Fruit fly (Drosophila melanogaster) whole organism, embryonic: ENCODE results near the gene ct.

ENCODE experiments used
- B-H2 ChIP-seq: fragments of 200-800 bp; sonication (Bioruptor generic); optimal IDR thresholded peaks from 2 replicates; lab custom pipeline; 2018; ENCODE audit warnings: missing biosample characterization, mild to moderate bottlenecking, missing genetic modification characterization
- Bdp1 ChIP-seq: fragments of 200-800 bp; sonication (Bioruptor generic); optimal IDR thresholded peaks from 3 replicates; lab custom pipeline; 2016; ENCODE audit warnings: missing biosample characterization, missing genetic modification characterization
- CG10366 ChIP-seq: fragments of 200-800 bp; sonication (Bioruptor generic); IDR thresholded peaks from 2 replicates; pipeline ENCODE4 v1.3.6; 2022; ENCODE audit warnings: missing biosample characterization, missing genetic modification characterization
- CG12744 ChIP-seq: fragments of 200-800 bp; sonication (Bioruptor generic); optimal IDR thresholded peaks from 2 replicates; lab custom pipeline; 2016; ENCODE audit warnings: missing biosample characterization, missing genetic modification characterization
- CG13424 ChIP-seq: fragments of 200-800 bp; sonication (Bioruptor generic); optimal IDR thresholded peaks from 2 replicates; lab custom pipeline; 2019; ENCODE audit warnings: missing biosample characterization, mild to moderate bottlenecking, missing genetic modification characterization, moderate library complexity
- CG15011 ChIP-seq: fragments of 200-800 bp; sonication (Bioruptor generic); optimal IDR thresholded peaks from 3 replicates; lab custom pipeline; 2018; ENCODE audit warnings: missing biosample characterization, mild to moderate bottlenecking, missing genetic modification characterization
- CG15479 ChIP-seq: fragments of 200-800 bp; sonication (Bioruptor generic); optimal IDR thresholded peaks from 3 replicates; lab custom pipeline; 2019; ENCODE audit warnings: missing biosample characterization, mild to moderate bottlenecking, missing genetic modification characterization, moderate library complexity
- CG15514 ChIP-seq: fragments of 200-800 bp; sonication (Bioruptor generic); optimal IDR thresholded peaks from 3 replicates; lab custom pipeline; 2017; ENCODE audit warnings: missing biosample characterization, missing genetic modification characterization, mild to moderate bottlenecking, moderate library complexity, missing genetic modification reagents
- CG16779 ChIP-seq: fragments of 200-800 bp; sonication (Bioruptor generic); IDR thresholded peaks from 2 replicates; pipeline ENCODE4 v1.3.6; 2022; ENCODE audit warnings: missing biosample characterization, missing genetic modification characterization
- CG17359 ChIP-seq: fragments of 200-800 bp; sonication (Bioruptor generic); optimal IDR thresholded peaks from 3 replicates; lab custom pipeline; 2018; ENCODE audit warnings: missing biosample characterization, mild to moderate bottlenecking, missing genetic modification characterization, moderate library complexity
- CG2678 ChIP-seq: fragments of 200-800 bp; sonication (Bioruptor generic); optimal IDR thresholded peaks from 3 replicates; lab custom pipeline; 2019; ENCODE audit warnings: missing biosample characterization, mild to moderate bottlenecking, missing genetic modification characterization, moderate library complexity
- CG33213 ChIP-seq: fragments of 200-800 bp; sonication (Bioruptor generic); optimal IDR thresholded peaks from 3 replicates; lab custom pipeline; 2016; ENCODE audit warnings: missing biosample characterization, missing genetic modification characterization
- CG34376 ChIP-seq: fragments of 200-800 bp; sonication (Bioruptor generic); optimal IDR thresholded peaks from 2 replicates; lab custom pipeline; 2018; ENCODE audit warnings: missing biosample characterization, mild to moderate bottlenecking, missing genetic modification characterization
- CG3847 ChIP-seq: fragments of 200-800 bp; sonication (Bioruptor generic); IDR thresholded peaks from 2 replicates; pipeline ENCODE4 v1.3.6; 2022; ENCODE audit warnings: missing biosample characterization, missing genetic modification characterization
- CG5180 ChIP-seq: fragments of 200-800 bp; sonication (Bioruptor generic); optimal IDR thresholded peaks from 3 replicates; lab custom pipeline; 2017; ENCODE audit warnings: missing biosample characterization, missing genetic modification characterization, mild to moderate bottlenecking, moderate library complexity, missing genetic modification reagents
- CG7271 ChIP-seq: fragments of 200-800 bp; sonication (Bioruptor generic); optimal IDR thresholded peaks from 2 replicates; lab custom pipeline; 2018; ENCODE audit warnings: missing biosample characterization, mild to moderate bottlenecking, missing genetic modification characterization, moderate library complexity
- CG7556 ChIP-seq: fragments of 200-800 bp; sonication (Bioruptor generic); optimal IDR thresholded peaks from 2 replicates; lab custom pipeline; 2017; ENCODE audit warnings: missing biosample characterization, mild to moderate bottlenecking, missing genetic modification characterization
- CG8281 ChIP-seq: fragments of 200-800 bp; sonication (Bioruptor generic); optimal IDR thresholded peaks from 2 replicates; lab custom pipeline; 2018; ENCODE audit warnings: missing biosample characterization, mild to moderate bottlenecking, missing genetic modification characterization, moderate library complexity
- CG9215 ChIP-seq: fragments of 200-800 bp; sonication (Bioruptor generic); IDR thresholded peaks from 2 replicates; pipeline ENCODE4 v1.3.6; 2022; ENCODE audit warnings: missing biosample characterization, missing genetic modification characterization
- CG9609 ChIP-seq: fragments of 200-800 bp; sonication (Bioruptor generic); optimal IDR thresholded peaks from 3 replicates; lab custom pipeline; 2016; ENCODE audit warnings: missing biosample characterization, missing genetic modification characterization
- CoRest ChIP-seq: fragments of 200-800 bp; sonication (Bioruptor generic); optimal IDR thresholded peaks from 3 replicates; lab custom pipeline; 2018; ENCODE audit warnings: missing biosample characterization, mild to moderate bottlenecking, missing genetic modification characterization, moderate library complexity
- D19A ChIP-seq: fragments of 200-800 bp; optimal IDR thresholded peaks from 3 replicates; lab custom pipeline; 2019; ENCODE audit warnings: missing biosample characterization, mild to moderate bottlenecking, missing genetic modification characterization, moderate library complexity
- Deaf1 ChIP-seq: fragments of 200-800 bp; optimal IDR thresholded peaks from 3 replicates; lab custom pipeline; 2019; ENCODE audit warnings: missing biosample characterization, mild to moderate bottlenecking, missing genetic modification characterization, moderate library complexity
- Dek ChIP-seq: fragments of 200-800 bp; sonication (Bioruptor generic); optimal IDR thresholded peaks from 3 replicates; lab custom pipeline; 2019; ENCODE audit warnings: missing biosample characterization, mild to moderate bottlenecking, missing genetic modification characterization, moderate library complexity
- E2f1 ChIP-seq: fragments of 200-800 bp; sonication (Bioruptor generic); IDR thresholded peaks from 2 replicates; pipeline ENCODE4 v1.3.6; 2022; ENCODE audit warnings: missing biosample characterization, missing genetic modification characterization
- HmgD ChIP-seq: fragments of 200-800 bp; sonication (Bioruptor generic); optimal IDR thresholded peaks from 3 replicates; lab custom pipeline; 2016; ENCODE audit warnings: missing biosample characterization, missing genetic modification characterization
- NK7.1 ChIP-seq: fragments of 200-800 bp; sonication (Bioruptor generic); optimal IDR thresholded peaks from 3 replicates; lab custom pipeline; 2016; ENCODE audit warnings: missing biosample characterization, missing genetic modification characterization
- Nf-YC ChIP-seq: fragments of 200-800 bp; optimal IDR thresholded peaks from 3 replicates; lab custom pipeline; 2019; ENCODE audit warnings: missing biosample characterization, mild to moderate bottlenecking, missing genetic modification characterization, moderate library complexity
- PHDP ChIP-seq: fragments of 200-800 bp; sonication (Bioruptor generic); optimal IDR thresholded peaks from 3 replicates; lab custom pipeline; 2018; ENCODE audit warnings: missing biosample characterization, mild to moderate bottlenecking, missing genetic modification characterization, moderate library complexity
- Taf1 ChIP-seq: fragments of 200-800 bp; sonication (Bioruptor generic); IDR thresholded peaks from 2 replicates; pipeline ENCODE4 v1.3.6; 2022; ENCODE audit warnings: missing biosample characterization, missing genetic modification characterization
- al ChIP-seq: fragments of 200-800 bp; sonication (Bioruptor generic); IDR thresholded peaks from 2 replicates; pipeline ENCODE4 v1.3.6; 2022; ENCODE audit warnings: missing biosample characterization, missing genetic modification characterization
- ash1 ChIP-seq: fragments of 200-800 bp; sonication (Bioruptor generic); optimal IDR thresholded peaks from 2 replicates; lab custom pipeline; 2018; ENCODE audit warnings: missing biosample characterization, mild to moderate bottlenecking, missing genetic modification characterization
- btn ChIP-seq: fragments of 200-800 bp; sonication (Bioruptor generic); optimal IDR thresholded peaks from 2 replicates; lab custom pipeline; 2016; ENCODE audit warnings: missing biosample characterization, missing genetic modification characterization
- eve ChIP-seq, 2 experiments: fragments of >200 bp; optimal IDR thresholded peaks; 2 replicates each; lab custom pipeline; 2017; ENCODE audit warnings: missing biosample characterization in 2 of 2, missing genetic modification characterization in 2 of 2
- fd96Cb ChIP-seq: fragments of 200-800 bp; sonication (Bioruptor generic); optimal IDR thresholded peaks from 2 replicates; lab custom pipeline; 2018; ENCODE audit warnings: missing biosample characterization, mild to moderate bottlenecking, missing genetic modification characterization, moderate library complexity
- her ChIP-seq: fragments of 200-800 bp; sonication (Bioruptor generic); optimal IDR thresholded peaks from 2 replicates; lab custom pipeline; 2016; ENCODE audit warnings: missing biosample characterization, missing genetic modification characterization
- knrl ChIP-seq: fragments of 200-800 bp; sonication (Bioruptor generic); IDR thresholded peaks from 3 replicates; pipeline ENCODE4 v1.3.6; 2022; ENCODE audit warnings: missing biosample characterization, missing genetic modification characterization; ENCODE audit not compliant: partially characterized antibody
- mirr ChIP-seq: fragments of 200-800 bp; sonication (Bioruptor generic); optimal IDR thresholded peaks from 3 replicates; lab custom pipeline; 2018; ENCODE audit warnings: missing biosample characterization, mild to moderate bottlenecking, missing genetic modification characterization
- pnt ChIP-seq: fragments of 200-800 bp; sonication (Bioruptor generic); optimal IDR thresholded peaks from 3 replicates; lab custom pipeline; 2016; ENCODE audit warnings: missing biosample characterization, missing genetic modification characterization
- schlank ChIP-seq: fragments of 200-800 bp; sonication (Bioruptor generic); optimal IDR thresholded peaks from 2 replicates; lab custom pipeline; 2018; ENCODE audit warnings: missing biosample characterization, mild to moderate bottlenecking, missing genetic modification characterization
- sd ChIP-seq: fragments of 200-800 bp; sonication (Bioruptor generic); optimal IDR thresholded peaks from 3 replicates; lab custom pipeline; 2018; ENCODE audit warnings: missing biosample characterization, mild to moderate bottlenecking, missing genetic modification characterization, moderate library complexity
- sima ChIP-seq: fragments of 200-800 bp; sonication (Bioruptor generic); optimal IDR thresholded peaks from 2 replicates; lab custom pipeline; 2016; ENCODE audit warnings: missing biosample characterization, missing genetic modification characterization
- sr ChIP-seq: fragments of 200-800 bp; sonication (Bioruptor generic); IDR thresholded peaks from 3 replicates; pipeline ENCODE4 v1.3.6; 2022; ENCODE audit warnings: missing biosample characterization, missing genetic modification characterization
- sug ChIP-seq: fragments of 200-800 bp; optimal IDR thresholded peaks from 2 replicates; lab custom pipeline; 2019; ENCODE audit warnings: missing biosample characterization, mild to moderate bottlenecking, missing genetic modification characterization, moderate library complexity
- usp ChIP-seq: fragments of >200 bp; optimal IDR thresholded peaks from 2 replicates; lab custom pipeline; 2017; ENCODE audit warnings: missing biosample characterization, missing genetic modification characterization
- vnd ChIP-seq: fragments of 200-800 bp; sonication (Bioruptor generic); IDR thresholded peaks from 3 replicates; pipeline ENCODE4 v1.3.6; 2022; ENCODE audit warnings: missing biosample characterization, missing genetic modification characterization; ENCODE audit not compliant: partially characterized antibody
- wdn ChIP-seq: fragments of 200-800 bp; sonication (Bioruptor generic); IDR thresholded peaks from 2 replicates; pipeline ENCODE4 v1.3.6; 2022; ENCODE audit warnings: missing biosample characterization, missing genetic modification characterization
- zen2 ChIP-seq: fragments of 200-800 bp; sonication (Bioruptor generic); IDR thresholded peaks from 3 replicates; pipeline ENCODE4 v1.3.6; 2022; ENCODE audit warnings: missing biosample characterization, missing genetic modification characterization; ENCODE audit not compliant: partially characterized antibody

ct gene

DNA sequence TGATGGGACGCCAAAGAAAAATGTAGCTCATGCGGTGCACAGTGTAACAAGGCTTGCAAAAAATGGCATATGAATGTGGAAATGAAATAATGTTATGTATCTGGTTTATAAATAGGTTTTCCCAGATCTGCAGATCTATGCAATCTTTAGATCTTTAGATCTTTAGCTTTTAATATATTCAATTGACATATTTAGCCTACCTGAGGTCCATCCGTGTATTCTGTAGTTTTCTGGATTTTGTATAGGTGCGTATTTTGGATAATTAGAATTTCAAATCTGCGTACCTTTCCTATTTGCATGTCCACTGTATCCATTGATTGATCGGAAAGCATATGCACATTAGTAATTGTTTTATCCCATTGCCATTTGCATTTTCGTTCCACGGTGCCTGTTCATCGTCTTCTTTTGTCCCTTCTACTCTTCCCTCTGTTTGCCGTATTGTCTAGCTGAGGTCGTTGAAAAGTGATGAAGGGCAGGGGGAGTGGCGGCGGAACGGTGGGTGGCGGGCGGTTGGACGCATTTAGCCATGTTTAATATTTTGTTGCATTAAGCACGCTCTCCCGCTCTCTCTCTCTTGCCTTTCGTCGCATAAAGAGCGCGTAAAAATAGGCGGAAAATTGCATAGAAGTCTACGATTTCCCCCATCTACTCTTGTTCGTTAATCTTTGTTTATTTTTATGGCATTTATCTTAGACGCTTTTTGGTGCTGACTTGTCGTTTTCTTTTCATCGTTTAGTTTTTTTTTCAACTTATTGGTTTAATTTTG, 100.9 kb downstream of the ct start, which contains the start of gene CHES-1-like (continued):
- peak; percentile 71 for TF ChIP-seq Deaf1
- TF ChIP-seq CG5180 (GFP tag; lab: Kevin White, UChicago) = peak; percentile 83
- peak; percentile 61; the same call in 2 of the 3 replicates for TF ChIP-seq knrl (GFP tag; lab: Robert Waterston, UW)
- TF ChIP-seq wdn (GFP tag; lab: Robert Waterston, UW) = peak; percentile 67
- peak; percentile 95 for TF ChIP-seq CG2678 (tag; lab: Kevin White, UChicago)
- peak; percentile 88 for TF ChIP-seq CG17359 (tag; lab: Kevin White, UChicago)
- TF ChIP-seq CG3847 (GFP tag; lab: Robert Waterston, UW) = peak; percentile 78
- TF ChIP-seq sr = peak; percentile 40; the same call in 2 of the 3 replicates
- TF ChIP-seq zen2 = no peak
- peak; percentile 75 for TF ChIP-seq CG9215 (GFP tag; lab: Robert Waterston, UW)
- TF ChIP-seq CG34376 = peak; percentile 67
- peak; percentile 43 for TF ChIP-seq B-H2 (GFP tag; lab: Kevin White, UChicago)
- TF ChIP-seq eve (GFP tag; optimal IDR thresholded peaks at IDR 0.05; lab: Kevin White, UChicago) = peak in 1 of 2 experiments; percentile 99
- no peak for TF ChIP-seq CG16779 (GFP tag; lab: Robert Waterston, UW)
- TF ChIP-seq CG15479 = no peak
- peak; percentile 84 for TF ChIP-seq CG33213 (GFP tag; lab: Kevin White, UChicago)
- peak; percentile 95 for TF ChIP-seq CG7556 (GFP tag; lab: Kevin White, UChicago)
- peak; percentile 73 for TF ChIP-seq CG8281 (tag; lab: Kevin White, UChicago)
- peak; percentile 60 for TF ChIP-seq CG10366 (GFP tag; lab: Robert Waterston, UW)
- 0 out of 3 replicates have a peak, but pooled peaks have one; percentile 36 for TF ChIP-seq vnd
- TF ChIP-seq sug (tag; lab: Kevin White, UChicago) = peak; percentile 86
- TF ChIP-seq schlank = peak; percentile 37
- no peak for TF ChIP-seq ash1 (GFP tag; lab: Kevin White, UChicago)
- peak; percentile 46 for TF ChIP-seq CG15514 (GFP tag; lab: Kevin White, UChicago)
- peak; percentile 86 for TF ChIP-seq Dek (tag; lab: Kevin White, UChicago)
- no peak for TF ChIP-seq usp (GFP tag; lab: Kevin White, UChicago)
- peak; percentile 84 for TF ChIP-seq btn
- TF ChIP-seq al (GFP tag; lab: Robert Waterston, UW) = peak; percentile 67
- peak; percentile 91 for TF ChIP-seq fd96Cb (tag; lab: Kevin White, UChicago)
- peak; percentile 91 for TF ChIP-seq CG13424 (tag; lab: Kevin White, UChicago)
- TF ChIP-seq D19A (tag; lab: Kevin White, UChicago) = peak; percentile 90
- peak; percentile 78 for TF ChIP-seq Bdp1
- TF ChIP-seq PHDP (tag; lab: Kevin White, UChicago) = peak; percentile 85
- TF ChIP-seq pnt = peak; percentile 92
- TF ChIP-seq mirr (GFP tag; lab: Kevin White, UChicago) = peak; percentile 50
- TF ChIP-seq HmgD = peak; percentile 65
- peak; percentile 95 for TF ChIP-seq CoRest (tag; lab: Kevin White, UChicago)
- peak; percentile 89 for TF ChIP-seq CG9609 (GFP tag; lab: Kevin White, UChicago)
- TF ChIP-seq CG15011 (GFP tag; lab: Kevin White, UChicago) = peak; percentile 85
- TF ChIP-seq Taf1 = peak; percentile 44; the same call in 1 of the 2 replicates
- TF ChIP-seq sima (GFP tag; lab: Kevin White, UChicago) = peak; percentile 48
- TF ChIP-seq sd (tag; lab: Kevin White, UChicago) = peak; percentile 85
- TF ChIP-seq CG7271 (tag; lab: Kevin White, UChicago) = no peak
- peak; percentile 81 for TF ChIP-seq Nf-YC (tag; lab: Kevin White, UChicago)
- TF ChIP-seq NK7.1 (GFP tag; lab: Kevin White, UChicago) = peak; percentile 89
- peak; percentile 85 for TF ChIP-seq her (GFP tag; lab: Kevin White, UChicago)
- peak; percentile 80 for TF ChIP-seq CG12744
- TF ChIP-seq E2f1 = peak; percentile 71
